Worm (Caenorhabditis elegans): Measurements from ENCODE around the gene gfrp-1.

DNA sequence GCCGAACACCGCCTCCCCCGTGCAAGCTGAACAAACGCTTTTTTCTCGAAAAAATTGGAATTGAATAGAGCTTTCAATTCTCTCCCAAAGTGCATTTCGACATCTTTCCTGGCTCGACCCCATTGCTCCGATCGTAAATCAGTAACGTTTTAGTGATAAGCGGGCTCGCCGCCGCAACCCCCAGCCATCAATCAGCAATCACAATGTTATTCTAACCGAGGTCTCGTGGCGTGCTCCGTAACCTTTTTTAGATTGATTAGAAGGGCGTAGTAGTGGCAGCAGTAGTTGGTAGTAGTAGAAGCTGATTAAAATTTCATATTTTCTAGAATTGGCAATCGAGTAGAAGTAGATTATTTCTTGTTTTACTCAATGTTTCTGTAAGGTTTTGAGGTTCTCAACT lies 16.1 kb upstream of the gfrp-1 start:
- TF ChIP-seq nhr-12 (tag; optimal IDR thresholded peaks at IDR 0.05) (no peak), lin-11 (tag; optimal IDR thresholded peaks at IDR 0.05) (no peak), lsy-2 (tag; optimal IDR thresholded peaks at IDR 0.05) (no peak)

Measured in whole organism, L2 larva.